Fruit fly (Drosophila melanogaster) whole organism, prepupa: ENCODE data around the gene MESR3.

Experiments
- Blimp-1 ChIP-seq: fragments of 200-800 bp; sonication (Bioruptor generic); optimal IDR thresholded peaks from 3 replicates; lab custom pipeline; 2017; ENCODE audit warnings: missing biosample characterization, missing genetic modification characterization, mild to moderate bottlenecking, moderate library complexity, missing genetic modification reagents
- CG10631 ChIP-seq: fragments of 200-800 bp; sonication (Bioruptor generic); optimal IDR thresholded peaks from 2 replicates; lab custom pipeline; 2016; ENCODE audit warnings: missing biosample characterization, missing genetic modification characterization
- CG15336 ChIP-seq: fragments of 200-800 bp; sonication (Bioruptor generic); IDR thresholded peaks from 2 replicates; pipeline ENCODE4 v1.3.6; 2022; ENCODE audit warnings: missing biosample characterization, missing genetic modification characterization
- CG1621 ChIP-seq: fragments of 200-800 bp; sonication (Bioruptor generic); optimal IDR thresholded peaks from 3 replicates; lab custom pipeline; 2018; ENCODE audit warnings: missing biosample characterization, mild to moderate bottlenecking, missing genetic modification characterization
- CG16779 ChIP-seq: fragments of 200-800 bp; sonication (Bioruptor generic); optimal IDR thresholded peaks from 3 replicates; lab custom pipeline; 2017; ENCODE audit warnings: missing biosample characterization, mild to moderate bottlenecking, missing genetic modification characterization
- CG3032 ChIP-seq: fragments of 200-800 bp; optimal IDR thresholded peaks from 2 replicates; lab custom pipeline; 2019; ENCODE audit warnings: missing biosample characterization, mild to moderate bottlenecking, missing genetic modification characterization, moderate library complexity
- CG31627 ChIP-seq: fragments of 200-800 bp; sonication (Bioruptor generic); optimal IDR thresholded peaks from 3 replicates; lab custom pipeline; 2016; ENCODE audit warnings: missing biosample characterization, missing genetic modification characterization
- CG32006 ChIP-seq: fragments of 200-800 bp; sonication (Bioruptor generic); optimal IDR thresholded peaks from 3 replicates; lab custom pipeline; 2017; ENCODE audit warnings: missing biosample characterization, mild to moderate bottlenecking, missing genetic modification characterization
- CG34406 ChIP-seq: fragments of 200-800 bp; sonication (Bioruptor generic); optimal IDR thresholded peaks from 3 replicates; lab custom pipeline; 2016; ENCODE audit warnings: missing biosample characterization, missing genetic modification characterization
- CG4318 ChIP-seq: fragments of 200-800 bp; sonication (Bioruptor generic); optimal IDR thresholded peaks from 3 replicates; lab custom pipeline; 2017; ENCODE audit warnings: missing biosample characterization, mild to moderate bottlenecking, missing genetic modification characterization
- CG6163 ChIP-seq: fragments of 200-800 bp; sonication (Bioruptor generic); IDR thresholded peaks from 3 replicates; pipeline ENCODE4 v1.3.6; 2022; ENCODE audit warnings: missing biosample characterization, missing genetic modification characterization
- CG6276 ChIP-seq: fragments of 200-800 bp; sonication (Bioruptor generic); optimal IDR thresholded peaks from 2 replicates; lab custom pipeline; 2017; ENCODE audit warnings: missing biosample characterization, mild to moderate bottlenecking, missing genetic modification characterization
- CG6792 ChIP-seq: fragments of 200-800 bp; sonication (Bioruptor generic); optimal IDR thresholded peaks from 3 replicates; lab custom pipeline; 2016; ENCODE audit warnings: missing biosample characterization, missing genetic modification characterization
- CG6808 ChIP-seq: fragments of 200-800 bp; sonication (Bioruptor generic); optimal IDR thresholded peaks from 3 replicates; lab custom pipeline; 2017; ENCODE audit warnings: missing biosample characterization, missing genetic modification characterization, mild to moderate bottlenecking, moderate library complexity, missing genetic modification reagents
- CG6854 ChIP-seq: fragments of 200-800 bp; sonication (Bioruptor generic); optimal IDR thresholded peaks from 2 replicates; lab custom pipeline; 2017; ENCODE audit warnings: missing biosample characterization, mild to moderate bottlenecking, missing genetic modification characterization
- CG7368 ChIP-seq: fragments of 200-800 bp; sonication (Bioruptor generic); optimal IDR thresholded peaks from 3 replicates; lab custom pipeline; 2016; ENCODE audit warnings: missing biosample characterization, missing genetic modification characterization
- CG8632 ChIP-seq: fragments of 200-800 bp; sonication (Bioruptor generic); optimal IDR thresholded peaks from 3 replicates; lab custom pipeline; 2016; ENCODE audit warnings: missing biosample characterization, missing genetic modification characterization
- CG9139 ChIP-seq: fragments of 200-800 bp; sonication (Bioruptor generic); optimal IDR thresholded peaks from 3 replicates; lab custom pipeline; 2017; ENCODE audit warnings: missing biosample characterization, mild to moderate bottlenecking, missing genetic modification characterization
- Eip75B ChIP-seq: fragments of 200-800 bp; sonication (Bioruptor generic); optimal IDR thresholded peaks from 3 replicates; lab custom pipeline; 2016; ENCODE audit warnings: missing biosample characterization, missing genetic modification characterization
- Eip78C ChIP-seq: fragments of 200-800 bp; sonication (Bioruptor generic); peaks from one replicate; lab custom pipeline; 2016; ENCODE audit warnings: missing biosample characterization, missing genetic modification characterization
- Eip93F ChIP-seq: fragments of 200-800 bp; sonication (Bioruptor generic); optimal IDR thresholded peaks from 2 replicates; lab custom pipeline; 2016; ENCODE audit warnings: missing biosample characterization, mild to moderate bottlenecking, missing genetic modification characterization
- Ets21C ChIP-seq: fragments of 200-800 bp; sonication (Bioruptor generic); optimal IDR thresholded peaks from 3 replicates; lab custom pipeline; 2016; ENCODE audit warnings: missing biosample characterization, missing genetic modification characterization
- Ets96B ChIP-seq: fragments of 200-800 bp; optimal IDR thresholded peaks from 2 replicates; lab custom pipeline; 2019; ENCODE audit warnings: missing biosample characterization, mild to moderate bottlenecking, missing genetic modification characterization, moderate library complexity
- Gug ChIP-seq: fragments of 200-800 bp; sonication (Bioruptor generic); IDR thresholded peaks from 2 replicates; pipeline ENCODE4 v1.3.6; 2022; ENCODE audit warnings: missing biosample characterization, missing genetic modification characterization
- Hr38 ChIP-seq: sonication (Bioruptor generic); optimal IDR thresholded peaks from 2 replicates; lab custom pipeline; 2016; ENCODE audit warnings: missing biosample characterization, missing genetic modification characterization
- Hr4 ChIP-seq: fragments of 200-800 bp; sonication (Bioruptor generic); optimal IDR thresholded peaks from 3 replicates; lab custom pipeline; 2016; ENCODE audit warnings: missing biosample characterization, missing genetic modification characterization
- Lpt ChIP-seq: fragments of 200-800 bp; sonication (Bioruptor generic); optimal IDR thresholded peaks from 3 replicates; lab custom pipeline; 2016; ENCODE audit warnings: missing biosample characterization, missing genetic modification characterization
- OdsH ChIP-seq: fragments of 200-800 bp; sonication (Bioruptor generic); optimal IDR thresholded peaks from 3 replicates; lab custom pipeline; 2016; ENCODE audit warnings: missing biosample characterization, missing genetic modification characterization
- Sox102F ChIP-seq: fragments of 200-800 bp; sonication (Bioruptor generic); optimal IDR thresholded peaks from 2 replicates; lab custom pipeline; 2016; ENCODE audit warnings: missing biosample characterization, mild to moderate bottlenecking, missing genetic modification characterization
- Sox14 ChIP-seq: fragments of 200-800 bp; sonication (Bioruptor generic); optimal IDR thresholded peaks from 3 replicates; lab custom pipeline; 2016; ENCODE audit warnings: missing biosample characterization, missing genetic modification characterization
- Sox15 ChIP-seq: fragments of 200-800 bp; sonication (Bioruptor generic); optimal IDR thresholded peaks from 3 replicates; lab custom pipeline; 2016; ENCODE audit warnings: missing biosample characterization, missing genetic modification characterization
- acj6 ChIP-seq: fragments of 200-800 bp; sonication (Bioruptor generic); optimal IDR thresholded peaks from 3 replicates; lab custom pipeline; 2016; ENCODE audit warnings: missing biosample characterization, missing genetic modification characterization
- cyc ChIP-seq: fragments of 200-800 bp; sonication (Bioruptor generic); optimal IDR thresholded peaks from 3 replicates; lab custom pipeline; 2016; ENCODE audit warnings: missing biosample characterization, missing genetic modification characterization
- dac ChIP-seq: fragments of 200-800 bp; sonication (Bioruptor generic); optimal IDR thresholded peaks from 2 replicates; lab custom pipeline; 2017; ENCODE audit warnings: missing biosample characterization, mild to moderate bottlenecking, missing genetic modification characterization
- esn ChIP-seq: fragments of 200-800 bp; sonication (Bioruptor generic); optimal IDR thresholded peaks from 2 replicates; lab custom pipeline; 2016; ENCODE audit warnings: missing biosample characterization, mild to moderate bottlenecking, missing genetic modification characterization, moderate library complexity
- fd59A ChIP-seq: fragments of 200-800 bp; sonication (Bioruptor generic); optimal IDR thresholded peaks from 2 replicates; lab custom pipeline; 2017; ENCODE audit warnings: missing biosample characterization, mild to moderate bottlenecking, missing genetic modification characterization, missing genetic modification reagents
- fd85E ChIP-seq: fragments of 200-800 bp; sonication (Bioruptor generic); optimal IDR thresholded peaks from 3 replicates; lab custom pipeline; 2016; ENCODE audit warnings: missing biosample characterization, missing genetic modification characterization
- fkh ChIP-seq: fragments of 200-800 bp; sonication (Bioruptor generic); optimal IDR thresholded peaks from 3 replicates; lab custom pipeline; 2017; ENCODE audit warnings: missing biosample characterization, mild to moderate bottlenecking, missing genetic modification characterization, moderate library complexity
- lz ChIP-seq: fragments of 200-800 bp; sonication (Bioruptor generic); optimal IDR thresholded peaks from 3 replicates; lab custom pipeline; 2016; ENCODE audit warnings: missing biosample characterization, missing genetic modification characterization
- net ChIP-seq: fragments of 200-800 bp; sonication (Bioruptor generic); optimal IDR thresholded peaks from 3 replicates; lab custom pipeline; 2016; ENCODE audit warnings: missing biosample characterization, missing genetic modification characterization
- salr ChIP-seq, 2 experiments: fragments of 200-800 bp; sonication (Bioruptor generic); optimal IDR thresholded peaks; 3 replicates each; lab custom pipeline; 2016 to 2018; ENCODE audit warnings: missing biosample characterization in 2 of 2, missing genetic modification characterization in 2 of 2, mild to moderate bottlenecking in 1 of 2
- spab ChIP-seq: fragments of 200-800 bp; sonication (Bioruptor generic); optimal IDR thresholded peaks from 2 replicates; lab custom pipeline; 2017; ENCODE audit warnings: missing biosample characterization, mild to moderate bottlenecking, missing genetic modification characterization, missing genetic modification reagents
- ss ChIP-seq, 2 experiments: fragments of 200-800 bp; sonication (Bioruptor generic); optimal IDR thresholded peaks; 2 replicates in 1 of 2; 3 replicates in 1 of 2; lab custom pipeline; 2017 to 2018; ENCODE audit warnings: mild to moderate bottlenecking in 2 of 2, missing biosample characterization in 2 of 2, missing genetic modification characterization in 2 of 2, moderate library complexity in 1 of 2
- svp ChIP-seq: fragments of 200-800 bp; sonication (Bioruptor generic); peaks from one replicate; lab custom pipeline; 2016; ENCODE audit warnings: missing biosample characterization, missing genetic modification characterization
- vri ChIP-seq: fragments of 200-800 bp; sonication (Bioruptor generic); optimal IDR thresholded peaks from 3 replicates; lab custom pipeline; 2016; ENCODE audit warnings: missing biosample characterization, mild to moderate bottlenecking, missing genetic modification characterization

Gene MESR3

DNA sequence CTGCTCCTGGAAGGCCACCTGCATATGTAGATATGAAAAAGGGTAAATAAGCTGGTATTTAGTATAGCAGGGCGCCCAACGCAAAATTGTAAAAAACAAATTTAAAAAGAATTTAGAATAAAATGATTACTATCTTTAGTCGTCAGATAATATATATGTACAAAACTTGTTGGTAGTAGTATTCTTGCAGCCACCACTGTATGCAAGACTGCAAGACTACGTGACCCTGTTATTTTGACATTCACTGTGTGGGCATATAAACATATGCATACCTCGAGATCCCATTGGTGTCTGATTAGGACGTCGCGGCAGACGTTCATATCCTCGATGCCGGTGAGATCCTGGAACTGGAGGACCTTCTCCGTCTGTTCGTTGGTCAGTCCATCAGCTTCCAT is 90.8 kb downstream of the MESR3 start (continued):
- no peak for TF ChIP-seq CG34406 (GFP tag; lab: Kevin White, UChicago)
- TF ChIP-seq CG6808 (GFP tag; lab: Kevin White, UChicago) = no peak
- TF ChIP-seq CG3032 = no peak
- no peak for TF ChIP-seq vri (GFP tag; lab: Kevin White, UChicago)
- peak; percentile 89 for TF ChIP-seq Eip78C (GFP tag; lab: Kevin White, UChicago)
- TF ChIP-seq Gug (GFP tag; lab: Robert Waterston, UW) = no peak
- TF ChIP-seq Ets96B = no peak
- peak; percentile 9 for TF ChIP-seq fd59A
- peak; percentile 61 for TF ChIP-seq fkh (GFP tag; lab: Kevin White, UChicago)
- TF ChIP-seq CG15336 (GFP tag; lab: Robert Waterston, UW) = 0 out of 2 replicates have a peak, but pooled peaks have one; percentile 15
- peak; percentile 9 for TF ChIP-seq CG32006 (GFP tag; lab: Kevin White, UChicago)
- no peak for TF ChIP-seq Sox15 (GFP tag; lab: Kevin White, UChicago)
- TF ChIP-seq fd85E (GFP tag; lab: Kevin White, UChicago) = no peak
- TF ChIP-seq Ets21C (GFP tag; lab: Kevin White, UChicago) = no peak
- no peak for TF ChIP-seq CG6854
- TF ChIP-seq svp (GFP tag; lab: Kevin White, UChicago) = no peak
- TF ChIP-seq CG7368 (GFP tag; lab: Kevin White, UChicago) = peak; percentile 47
- no peak for TF ChIP-seq Blimp-1
- no peak for TF ChIP-seq CG8632 (GFP tag; lab: Kevin White, UChicago)
- TF ChIP-seq salr (GFP tag; optimal IDR thresholded peaks at IDR 0.05; lab: Kevin White, UChicago) = no peak
- no peak for TF ChIP-seq CG1621 (tag; lab: Kevin White, UChicago)
- peak; percentile 5 for TF ChIP-seq Hr38
- TF ChIP-seq, all 60 proteins: peak for 32

DNA sequence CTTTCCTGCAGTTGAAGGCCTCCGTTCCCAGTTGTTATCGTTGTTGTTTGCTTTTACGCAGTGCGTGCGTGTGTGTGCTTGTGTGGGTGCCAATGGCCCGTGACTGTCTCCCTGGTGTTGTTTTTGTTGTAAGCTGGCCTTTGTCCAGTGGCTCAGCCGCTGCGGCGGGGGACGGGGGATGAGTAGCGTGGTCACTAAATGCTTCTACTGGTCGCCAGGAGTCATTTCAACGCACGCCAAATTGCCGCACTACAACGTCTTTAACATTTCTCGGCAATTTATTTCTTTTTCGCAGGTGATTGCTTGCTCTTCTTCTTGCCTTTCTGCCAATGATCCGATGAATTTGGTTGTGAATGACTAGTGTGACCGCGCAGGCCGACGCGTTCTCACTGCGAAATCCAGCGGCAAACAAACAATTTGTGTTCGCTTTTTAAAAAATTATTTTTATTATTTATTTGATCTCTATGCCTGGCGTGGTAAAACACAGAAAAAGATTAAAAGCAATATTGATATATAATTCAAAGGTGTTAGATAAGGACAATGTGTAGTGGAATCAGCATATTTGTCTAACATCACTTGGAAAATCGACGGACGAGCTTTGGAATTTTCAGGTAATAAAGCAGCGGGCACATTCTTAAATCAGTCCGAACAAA is 91.3 kb downstream of the MESR3 start, which contains the start of the genes Faf2 and Grip71:
Gene Faf2, minus strand, starts transcription at position 450 of the 653 bp plus-strand sequence.
Gene Grip71, plus strand, starts transcription at position 608 of the 653 bp plus-strand sequence.
- TF ChIP-seq fd85E (GFP tag; lab: Kevin White, UChicago) (no peak), Hr4 (peak; percentile 91), Hr38 (peak; percentile 37), CG9139 (GFP tag; lab: Kevin White, UChicago) (peak; percentile 49), Eip78C (GFP tag; lab: Kevin White, UChicago) (peak; percentile 93), Eip93F (GFP tag; lab: Kevin White, UChicago) (peak; percentile 82), CG6808 (GFP tag; lab: Kevin White, UChicago) (peak; percentile 46), CG31627 (peak; percentile 90), net (GFP tag; lab: Kevin White, UChicago) (peak; percentile 71), CG3032 (peak; percentile 90), acj6 (GFP tag; lab: Kevin White, UChicago) (peak; percentile 88), spab (GFP tag; lab: Kevin White, UChicago) (peak; percentile 48), Lpt (peak; percentile 83), CG34406 (GFP tag; lab: Kevin White, UChicago) (peak; percentile 70), CG6854 (peak; percentile 24), CG6163 (GFP tag; lab: Robert Waterston, UW) (peak; percentile 91), Blimp-1 (peak; percentile 21), Sox102F (GFP tag; lab: Kevin White, UChicago) (peak; percentile 63), CG7368 (GFP tag; lab: Kevin White, UChicago) (peak; percentile 28), Sox15 (GFP tag; lab: Kevin White, UChicago) (peak; percentile 88), cyc (GFP tag; lab: Kevin White, UChicago) (peak; percentile 87), svp (GFP tag; lab: Kevin White, UChicago) (peak; percentile 96), salr (GFP tag; optimal IDR thresholded peaks at IDR 0.05; lab: Kevin White, UChicago) (peak; percentile 61 to 70), fkh (GFP tag; lab: Kevin White, UChicago) (peak; percentile 54), ss (GFP tag; optimal IDR thresholded peaks at IDR 0.05; lab: Kevin White, UChicago) (peak; percentile 56 to 74), OdsH (GFP tag; lab: Kevin White, UChicago) (peak; percentile 90), CG6792 (GFP tag; lab: Kevin White, UChicago) (peak; percentile 62), CG32006 (GFP tag; lab: Kevin White, UChicago) (peak; percentile 90), CG4318 (peak; percentile 87), Eip75B (GFP tag; lab: Kevin White, UChicago) (peak; percentile 80), CG6276 (GFP tag; lab: Kevin White, UChicago) (no peak), Ets21C (GFP tag; lab: Kevin White, UChicago) (peak; percentile 88), dac (GFP tag; lab: Kevin White, UChicago) (peak; percentile 85), CG15336 (GFP tag; lab: Robert Waterston, UW) (peak; percentile 61; the same call in 1 of the 2 replicates), CG10631 (GFP tag; lab: Kevin White, UChicago) (peak; percentile 89), vri (GFP tag; lab: Kevin White, UChicago) (no peak), Ets96B (peak; percentile 77), fd59A (peak; percentile 53), CG16779 (tag; lab: Kevin White, UChicago) (peak; percentile 14), Sox14 (peak; percentile 92), Gug (GFP tag; lab: Robert Waterston, UW) (peak; percentile 94), lz (peak; percentile 85), esn (GFP tag; lab: Kevin White, UChicago) (peak; percentile 79)
